Worm (Caenorhabditis elegans) whole organism, L1 larva: ENCODE data around the gene C27D8.3.

Experiments used
- C16A3.4 ChIP-seq: fragments of 150-350 bp; optimal IDR thresholded peaks from 2 replicates; lab custom pipeline; 2014; ENCODE audit warnings: missing biosample characterization, missing genetic modification characterization
- F16B12.6 ChIP-seq: fragments of 150-350 bp; optimal IDR thresholded peaks from 2 replicates; lab custom pipeline; 2014; ENCODE audit warnings: missing biosample characterization, missing genetic modification characterization
- ama-1 ChIP-seq: fragments of 150-350 bp; optimal IDR thresholded peaks from 2 replicates; lab custom pipeline; 2014
- blmp-1 ChIP-seq: fragments of 150-350 bp; optimal IDR thresholded peaks from 2 replicates; lab custom pipeline; 2014; ENCODE audit warnings: missing biosample characterization, missing genetic modification characterization
- ceh-90 ChIP-seq: sonication (generic microtip); optimal IDR thresholded peaks from 2 replicates; lab custom pipeline; 2016; ENCODE audit warnings: missing genetic modification characterization, missing compliant biosample characterization
- ces-1 ChIP-seq: fragments of 150-350 bp; optimal IDR thresholded peaks from 2 replicates; lab custom pipeline; 2014; ENCODE audit warnings: missing biosample characterization, missing genetic modification reagents, missing genetic modification characterization
- dsc-1 ChIP-seq: sonication (generic microtip); optimal IDR thresholded peaks from 2 replicates; lab custom pipeline; 2016; ENCODE audit warnings: mild to moderate bottlenecking, missing genetic modification characterization, missing compliant biosample characterization
- efl-1 ChIP-seq, 4 experiments: fragments of 150-350 bp; optimal IDR thresholded peaks in 3 of 4; peaks in 1 of 4; 1 replicate in 1 of 4; 2 replicates in 3 of 4; lab custom pipeline; 2014; ENCODE audit warnings: missing biosample characterization in 2 of 4, missing genetic modification characterization in 2 of 4, missing genetic modification reagents in 2 of 4
- efl-3 ChIP-seq: fragments of 200-800 bp; sonication (Bioruptor generic); optimal IDR thresholded peaks from 2 replicates; lab custom pipeline; 2018; ENCODE audit warnings: mild to moderate bottlenecking, missing genetic modification characterization, missing compliant biosample characterization
- elt-2 ChIP-seq: sonication (generic microtip); optimal IDR thresholded peaks from 2 replicates; lab custom pipeline; 2016; ENCODE audit warnings: missing genetic modification characterization, mild to moderate bottlenecking, inconsistent platforms, missing compliant biosample characterization, missing genetic modification reagents
- hlh-17 ChIP-seq: fragments of 200-800 bp; sonication (Bioruptor generic); optimal IDR thresholded peaks from 2 replicates; lab custom pipeline; 2018; ENCODE audit warnings: missing genetic modification characterization, mild to moderate bottlenecking, missing compliant biosample characterization, moderate library complexity, borderline replicate concordance
- hpl-2 ChIP-seq: fragments of 150-350 bp; optimal IDR thresholded peaks from 2 replicates; lab custom pipeline; 2014; ENCODE audit warnings: missing biosample characterization, missing genetic modification reagents, missing genetic modification characterization
- isw-1 ChIP-seq: fragments of 200-800 bp; sonication (Bioruptor generic); IDR thresholded peaks from 2 replicates; pipeline ENCODE4 v1.3.6; 2022; ENCODE audit warnings: missing genetic modification characterization, missing compliant biosample characterization
- lin-13 ChIP-seq: fragments of 150-350 bp; optimal IDR thresholded peaks from 2 replicates; lab custom pipeline; 2014; ENCODE audit warnings: missing biosample characterization, missing genetic modification reagents, missing genetic modification characterization
- lin-39 ChIP-seq: fragments of 150-350 bp; optimal IDR thresholded peaks from 2 replicates; lab custom pipeline; 2014; ENCODE audit warnings: missing biosample characterization, missing genetic modification reagents, missing genetic modification characterization
- lsy-2 ChIP-seq, 2 experiments: fragments of 150-350 bp; optimal IDR thresholded peaks; 2 replicates each; lab custom pipeline; 2014; ENCODE audit warnings: missing biosample characterization in 2 of 2, missing genetic modification characterization in 2 of 2
- mdl-1 ChIP-seq, 2 experiments: fragments of 150-350 bp; optimal IDR thresholded peaks; 2 replicates each; lab custom pipeline; 2014 to 2017; ENCODE audit warnings: missing biosample characterization in 2 of 2, missing genetic modification characterization in 2 of 2, inconsistent platforms in 1 of 2
- mep-1 ChIP-seq: fragments of 150-350 bp; optimal IDR thresholded peaks from 2 replicates; lab custom pipeline; 2014; ENCODE audit warnings: missing biosample characterization, missing genetic modification characterization
- nhr-12 ChIP-seq: sonication (generic microtip); optimal IDR thresholded peaks from 2 replicates; lab custom pipeline; 2017; ENCODE audit warnings: missing biosample characterization, missing genetic modification characterization
- nhr-19 ChIP-seq: fragments of 200-800 bp; sonication (Bioruptor generic); conservative IDR thresholded peaks from 2 replicates; pipeline ENCODE4 v1.3.6; 2022; ENCODE audit warnings: missing genetic modification characterization, missing compliant biosample characterization
- nhr-28 ChIP-seq: fragments of 150-350 bp; optimal IDR thresholded peaks from 2 replicates; lab custom pipeline; 2014; ENCODE audit warnings: missing biosample characterization, missing genetic modification characterization
- nhr-76 ChIP-seq: sonication (generic microtip); optimal IDR thresholded peaks from 2 replicates; lab custom pipeline; 2017; ENCODE audit warnings: missing biosample characterization, missing genetic modification characterization
- nhr-90 ChIP-seq: sonication (generic microtip); optimal IDR thresholded peaks from 2 replicates; lab custom pipeline; 2016; ENCODE audit warnings: mild to moderate bottlenecking, missing genetic modification characterization, missing compliant biosample characterization; ENCODE audit not compliant: poor library complexity
- pag-3 ChIP-seq: sonication (generic microtip); optimal IDR thresholded peaks from 2 replicates; lab custom pipeline; 2017; ENCODE audit warnings: missing genetic modification characterization, mild to moderate bottlenecking, missing compliant biosample characterization, antibody characterized with exemption, borderline replicate concordance; ENCODE audit not compliant: insufficient read depth
- pax-3 ChIP-seq: fragments of 200-800 bp; sonication (Bioruptor generic); optimal IDR thresholded peaks from 2 replicates; lab custom pipeline; 2018; ENCODE audit warnings: mild to moderate bottlenecking, missing genetic modification characterization, moderate library complexity, missing compliant biosample characterization
- skn-1 ChIP-seq: fragments of 150-350 bp; optimal IDR thresholded peaks from 2 replicates; lab custom pipeline; 2014; ENCODE audit warnings: missing biosample characterization, missing genetic modification characterization
- snu-23 ChIP-seq: sonication (generic microtip); optimal IDR thresholded peaks from 2 replicates; lab custom pipeline; 2016; ENCODE audit warnings: missing genetic modification characterization, missing compliant biosample characterization
- sox-4 ChIP-seq: sonication (generic microtip); optimal IDR thresholded peaks from 2 replicates; lab custom pipeline; 2016; ENCODE audit warnings: missing genetic modification characterization, missing compliant biosample characterization
- swsn-7 ChIP-seq: sonication (generic microtip); optimal IDR thresholded peaks from 2 replicates; lab custom pipeline; 2016; ENCODE audit warnings: missing genetic modification characterization, missing compliant biosample characterization
- unc-30 ChIP-seq: sonication (generic microtip); optimal IDR thresholded peaks from 2 replicates; lab custom pipeline; 2017; ENCODE audit warnings: missing biosample characterization, missing genetic modification characterization
- unc-86 ChIP-seq: sonication (generic microtip); optimal IDR thresholded peaks from 2 replicates; lab custom pipeline; 2016; ENCODE audit warnings: missing genetic modification characterization, missing compliant biosample characterization
- vab-15 ChIP-seq: sonication (generic microtip); optimal IDR thresholded peaks from 2 replicates; lab custom pipeline; 2017; ENCODE audit warnings: missing genotype, mild to moderate bottlenecking, missing genetic modification characterization, missing compliant biosample characterization
- xbp-1 ChIP-seq: sonication (generic microtip); optimal IDR thresholded peaks from 2 replicates; lab custom pipeline; 2016; ENCODE audit warnings: missing genetic modification characterization, missing compliant biosample characterization
- zag-1 ChIP-seq: fragments of 150-350 bp; optimal IDR thresholded peaks from 2 replicates; lab custom pipeline; 2014; ENCODE audit warnings: missing biosample characterization, missing genetic modification characterization

The C27D8.3 gene

DNA sequence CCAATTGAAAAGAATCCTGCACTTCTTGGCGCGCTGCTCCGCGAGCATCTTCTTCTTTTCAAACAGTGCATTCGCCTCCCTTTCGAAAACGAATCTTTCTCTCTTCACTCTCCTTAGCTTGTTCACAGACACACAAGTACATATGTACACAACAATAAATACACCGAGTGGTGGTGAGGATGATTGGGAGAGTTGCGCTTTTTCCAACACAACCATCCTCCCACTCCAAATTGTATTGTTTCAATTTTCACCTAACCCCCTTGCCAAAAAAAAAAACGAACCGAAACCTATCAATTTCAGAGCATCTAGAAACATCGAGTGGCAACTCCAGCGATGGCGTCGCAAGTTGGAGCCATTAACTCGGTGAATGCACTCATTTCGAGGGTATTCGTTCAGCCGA, 34.7 kb upstream of the C27D8.3 start, which contains the start of gene inx-6:
inx-6 (plus strand) TSS at position 301 of the 400 bp plus-strand sequence.
- TF ChIP-seq F16B12.6 = no peak
- TF ChIP-seq pag-3 (tag; lab: Kevin White, UChicago) = no peak
- no peak for TF ChIP-seq nhr-19
- no peak for TF ChIP-seq skn-1
- no peak for TF ChIP-seq efl-1 (optimal IDR thresholded peaks at IDR 0.05; lab: Kevin White, UChicago)
- TF ChIP-seq efl-1 (GFP tag; optimal IDR thresholded peaks at IDR 0.05 in 1 of 2; lab: Kevin White, UChicago) = peak in 1 of 2 experiments; percentile 2
- TF ChIP-seq zag-1 = no peak

DNA sequence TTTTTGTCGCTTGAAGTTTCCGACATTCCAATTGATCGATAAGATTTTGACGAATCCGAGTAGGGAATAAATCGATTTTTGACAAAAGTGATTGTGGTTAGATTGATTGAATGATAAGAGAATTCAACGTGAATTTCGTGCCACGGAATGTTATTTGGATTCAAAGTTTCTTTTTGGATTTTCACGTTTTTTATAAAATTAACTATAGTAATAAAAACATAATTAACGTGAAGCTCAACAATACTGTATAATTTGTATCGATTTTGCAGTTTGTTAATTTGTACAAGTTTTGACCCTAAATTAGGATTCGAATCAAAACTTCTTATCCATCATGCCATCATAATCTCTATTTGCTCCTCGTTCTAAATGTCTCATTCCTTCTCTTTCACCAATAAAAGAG, 33.2 kb upstream of the C27D8.3 start, which contains the start of gene C36H8.1:
C36H8.1 (minus strand) TSS at position 101 of the 400 bp plus-strand sequence.
- TF ChIP-seq ces-1 = no peak
- TF ChIP-seq nhr-76 (tag; lab: Kevin White, UChicago) = no peak
- no peak for TF ChIP-seq swsn-7 (tag; lab: Kevin White, UChicago)
- no peak for TF ChIP-seq xbp-1
- no peak for TF ChIP-seq nhr-90 (tag; lab: Kevin White, UChicago)
- no peak for TF ChIP-seq ama-1
- no peak for TF ChIP-seq unc-30 (tag; lab: Kevin White, UChicago)
- no peak for TF ChIP-seq unc-86 (tag; lab: Kevin White, UChicago)
- TF ChIP-seq pax-3 = no peak
- TF ChIP-seq snu-23 = no peak
- TF ChIP-seq, all 84 proteins: peak for 0

DNA sequence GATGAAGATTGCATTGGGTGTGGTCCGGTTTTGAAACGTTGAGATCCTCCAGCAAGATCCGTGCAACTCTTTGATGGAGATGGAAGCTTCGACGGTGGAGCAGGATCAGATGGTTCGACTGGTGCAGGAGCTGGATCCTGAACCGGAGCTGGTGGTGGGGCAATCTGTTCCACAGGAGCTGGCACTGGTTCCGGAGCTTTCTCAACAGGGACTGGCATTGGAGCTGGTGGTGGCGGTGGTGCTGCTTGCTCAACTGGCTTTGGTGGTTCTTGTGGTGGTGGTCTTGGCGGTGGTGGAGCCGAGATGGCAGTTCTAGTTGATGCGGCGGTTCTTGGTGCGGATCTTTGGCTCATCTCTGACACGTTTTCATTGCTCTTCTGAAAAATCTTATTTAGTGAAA, 32.1 kb upstream of the C27D8.3 start:
- TF ChIP-seq ceh-90 (tag; lab: Kevin White, UChicago) (no peak), lin-39 (tag; lab: Kevin White, UChicago) (no peak), vab-15 (tag; lab: Kevin White, UChicago) (no peak), lsy-2 (tag; optimal IDR thresholded peaks at IDR 0.05; lab: Kevin White, UChicago) (no peak), dsc-1 (no peak), efl-3 (GFP tag; lab: Kevin White, UChicago) (no peak), snu-23 (no peak), sox-4 (tag; lab: Kevin White, UChicago) (no peak), xbp-1 (no peak)

DNA sequence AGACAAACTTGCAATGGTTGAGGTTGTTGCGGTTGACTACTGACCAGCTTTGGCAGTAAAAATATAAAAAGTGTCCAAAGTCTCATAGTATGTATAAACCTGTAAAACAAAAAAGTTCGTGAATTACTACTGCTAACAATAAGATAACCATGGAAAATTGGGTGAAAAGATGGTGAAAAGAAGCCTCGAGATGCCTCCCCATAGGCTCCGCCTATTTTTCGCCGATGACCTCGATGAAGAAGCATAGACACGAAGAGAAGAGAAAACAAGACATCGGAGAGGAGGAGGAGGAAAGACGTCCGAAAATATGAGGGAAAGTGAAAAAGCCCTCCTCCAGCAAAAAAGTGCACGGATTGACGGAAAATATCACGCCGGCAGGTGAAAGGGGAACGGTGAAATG, 29.9 kb upstream of the C27D8.3 start, which contains the start of gene T23F6.5:
T23F6.5 (minus strand) TSS at position 101 of the 400 bp plus-strand sequence.
- TF ChIP-seq zag-1 (no peak), blmp-1 (tag; lab: Kevin White, UChicago) (peak; percentile 77), mdl-1 (tag; optimal IDR thresholded peaks at IDR 0.05; lab: Kevin White, UChicago) (no peak), lin-13 (no peak), mep-1 (tag; lab: Kevin White, UChicago) (no peak), nhr-76 (tag; lab: Kevin White, UChicago) (no peak)

DNA sequence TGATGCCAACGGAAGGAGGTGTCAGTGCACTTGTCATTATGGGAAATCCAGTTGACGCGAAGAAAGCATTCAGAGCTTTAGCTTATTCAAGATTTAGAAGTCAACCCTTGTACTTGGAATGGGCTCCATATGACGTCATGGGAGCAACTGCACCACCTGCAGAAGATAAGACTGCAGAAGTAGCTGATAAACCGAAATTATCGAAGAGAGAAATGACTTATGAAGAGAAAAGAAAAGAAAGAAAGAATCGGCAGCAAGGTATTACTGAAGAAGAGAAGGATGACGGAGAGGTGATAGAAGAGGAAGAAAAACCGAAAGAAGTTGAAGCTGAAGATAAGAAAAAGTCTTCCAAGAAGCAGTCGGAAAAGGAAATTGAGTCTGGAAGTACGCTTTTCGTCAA, 16.6 kb upstream of the C27D8.3 start:
- TF ChIP-seq efl-1 (optimal IDR thresholded peaks at IDR 0.05; lab: Kevin White, UChicago) (no peak), efl-1 (GFP tag; optimal IDR thresholded peaks at IDR 0.05 in 1 of 2; lab: Kevin White, UChicago) (peak in 1 of 2 experiments; percentile 68), nhr-19 (no peak), nhr-90 (tag; lab: Kevin White, UChicago) (no peak), nhr-28 (tag; lab: Kevin White, UChicago) (no peak), hpl-2 (no peak), C16A3.4 (tag; lab: Kevin White, UChicago) (no peak), hlh-17 (GFP tag; lab: Kevin White, UChicago) (no peak), elt-2 (tag; lab: Kevin White, UChicago) (peak; percentile 64), isw-1 (GFP tag; lab: Robert Waterston, UW) (no peak), nhr-12 (tag; lab: Kevin White, UChicago) (no peak)
- TF ChIP-seq, all 84 proteins: peak for 2
